Worm (Caenorhabditis elegans) whole organism, young adult: Measurements from ENCODE around the gene C55C3.8.

Experiments
- B0035.1 ChIP-seq: sonication (generic microtip); optimal IDR thresholded peaks from 2 replicates; lab custom pipeline; 2016; ENCODE audit warnings: missing genetic modification characterization, mild to moderate bottlenecking, missing compliant biosample characterization, missing genotype, missing genetic modification reagents
- B0336.3 ChIP-seq: fragments of 200-800 bp; sonication (Bioruptor generic); IDR thresholded peaks from 2 replicates; pipeline ENCODE4 v1.3.6; 2022; ENCODE audit warnings: missing genetic modification characterization, missing compliant biosample characterization
- C17E4.6 ChIP-seq: fragments of 200-800 bp; sonication (Bioruptor generic); IDR thresholded peaks from 2 replicates; pipeline ENCODE4 v1.3.6; 2022; ENCODE audit warnings: missing genetic modification reagents, missing genetic modification characterization, missing compliant biosample characterization
- F52B5.7 ChIP-seq: sonication (generic microtip); optimal IDR thresholded peaks from 2 replicates; lab custom pipeline; 2016; ENCODE audit warnings: mild to moderate bottlenecking, missing genetic modification characterization, missing compliant biosample characterization
- K11D2.4 ChIP-seq: fragments of 200-800 bp; sonication (Bioruptor generic); IDR thresholded peaks from 2 replicates; pipeline ENCODE4 v1.3.6; 2022; ENCODE audit warnings: missing genetic modification reagents, missing genetic modification characterization, missing compliant biosample characterization
- K12H6.12 ChIP-seq: fragments of 200-800 bp; sonication (Bioruptor generic); optimal IDR thresholded peaks from 2 replicates; lab custom pipeline; 2018; ENCODE audit warnings: mild to moderate bottlenecking, missing genetic modification characterization, missing compliant biosample characterization
- T26A5.8 ChIP-seq: sonication (generic microtip); optimal IDR thresholded peaks from 2 replicates; lab custom pipeline; 2016; ENCODE audit warnings: missing genetic modification characterization, missing compliant biosample characterization
- Y53F4B.3 ChIP-seq: fragments of 200-800 bp; sonication (Bioruptor generic); IDR thresholded peaks from 2 replicates; pipeline ENCODE4 v1.3.6; 2022; ENCODE audit warnings: missing genetic modification reagents, missing genetic modification characterization, missing compliant biosample characterization
- Y56A3A.18 ChIP-seq: fragments of 200-800 bp; sonication (Bioruptor generic); IDR thresholded peaks from 2 replicates; pipeline ENCODE4 v1.3.6; 2022; ENCODE audit warnings: missing genetic modification reagents, missing genetic modification characterization, missing compliant biosample characterization
- Y95B8A.8 ChIP-seq: fragments of 200-800 bp; sonication (Bioruptor generic); IDR thresholded peaks from 2 replicates; pipeline ENCODE4 v1.3.6; 2022; ENCODE audit warnings: missing genetic modification reagents, missing genetic modification characterization, missing compliant biosample characterization
- ama-1 ChIP-seq, 3 experiments: fragments of 150-350 bp in 1 of 3; sonication (generic microtip) in 2 of 3; optimal IDR thresholded peaks; 2 replicates each; lab custom pipeline; 2014 to 2018; ENCODE audit warnings: missing biosample characterization in 2 of 3, missing genetic modification characterization in 2 of 3, missing genetic modification reagents in 2 of 3
- atf-7 ChIP-seq: sonication (generic microtip); optimal IDR thresholded peaks from 2 replicates; lab custom pipeline; 2017; ENCODE audit warnings: mild to moderate bottlenecking, missing genetic modification characterization, missing compliant biosample characterization
- attf-3 ChIP-seq: fragments of 200-800 bp; sonication (Bioruptor generic); conservative IDR thresholded peaks from 2 replicates; pipeline ENCODE4 v1.3.6; 2022; ENCODE audit warnings: missing genetic modification reagents, missing genetic modification characterization, missing compliant biosample characterization
- attf-5 ChIP-seq: fragments of 200-800 bp; sonication (Bioruptor generic); optimal IDR thresholded peaks from 2 replicates; lab custom pipeline; 2018; ENCODE audit warnings: mild to moderate bottlenecking, missing genetic modification characterization, missing compliant biosample characterization
- bed-1 ChIP-seq: fragments of 200-800 bp; sonication (Bioruptor generic); IDR thresholded peaks from 2 replicates; pipeline ENCODE4 v1.3.6; 2022; ENCODE audit warnings: missing genetic modification reagents, missing genetic modification characterization, missing compliant biosample characterization
- cebp-1 ChIP-seq, 2 experiments: fragments of 200-800 bp in 1 of 2; sonication (Bioruptor generic) in 1 of 2; sonication (generic microtip) in 1 of 2; IDR thresholded peaks in 1 of 2; optimal IDR thresholded peaks in 1 of 2; 2 replicates each; pipeline versions ENCODE4 v1.3.6 to Lab custom; 2017 to 2022; ENCODE audit warnings: missing compliant biosample characterization in 2 of 2, missing genetic modification characterization in 2 of 2, mild to moderate bottlenecking in 1 of 2, missing genetic modification reagents in 1 of 2, moderate library complexity in 1 of 2
- ceh-27 ChIP-seq: fragments of 200-800 bp; sonication (Bioruptor generic); optimal IDR thresholded peaks from 2 replicates; lab custom pipeline; 2018; ENCODE audit warnings: mild to moderate bottlenecking, missing genetic modification characterization, moderate library complexity, missing compliant biosample characterization
- ceh-79 ChIP-seq: sonication (generic microtip); optimal IDR thresholded peaks from 2 replicates; lab custom pipeline; 2017; ENCODE audit warnings: mild to moderate bottlenecking, missing genetic modification characterization, missing compliant biosample characterization
- ceh-91 ChIP-seq: fragments of 200-800 bp; sonication (Bioruptor generic); IDR thresholded peaks from 2 replicates; pipeline ENCODE4 v1.3.6; 2022; ENCODE audit warnings: missing genetic modification reagents, missing genetic modification characterization, missing compliant biosample characterization
- chd-7 ChIP-seq: sonication (generic microtip); optimal IDR thresholded peaks from 2 replicates; lab custom pipeline; 2016; ENCODE audit warnings: mild to moderate bottlenecking, missing genetic modification characterization, moderate library complexity, missing compliant biosample characterization
- die-1 ChIP-seq: sonication (generic microtip); optimal IDR thresholded peaks from 2 replicates; lab custom pipeline; 2016; ENCODE audit warnings: missing genotype, mild to moderate bottlenecking, missing genetic modification characterization, missing compliant biosample characterization
- dox-1 ChIP-seq: fragments of 200-800 bp; sonication (Bioruptor generic); IDR thresholded peaks from 2 replicates; pipeline ENCODE4 v1.3.6; 2022; ENCODE audit warnings: missing genetic modification reagents, missing genetic modification characterization, missing compliant biosample characterization
- dpff-1 ChIP-seq: sonication (generic microtip); optimal IDR thresholded peaks from 2 replicates; lab custom pipeline; 2017; ENCODE audit warnings: mild to moderate bottlenecking, missing genetic modification characterization, missing compliant biosample characterization
- dpl-1 ChIP-seq: fragments of 150-350 bp; optimal IDR thresholded peaks from 2 replicates; lab custom pipeline; 2014; ENCODE audit warnings: missing biosample characterization, missing genetic modification reagents, missing genetic modification characterization
- efl-1 ChIP-seq: fragments of 150-350 bp; optimal IDR thresholded peaks from 2 replicates; lab custom pipeline; 2014; ENCODE audit warnings: missing biosample characterization, missing genetic modification reagents, missing genetic modification characterization
- egl-18 ChIP-seq: fragments of 200-800 bp; sonication (Bioruptor generic); IDR thresholded peaks from 2 replicates; pipeline ENCODE4 v1.3.6; 2022; ENCODE audit warnings: missing genetic modification reagents, missing genetic modification characterization, missing compliant biosample characterization
- ekl-4 ChIP-seq: fragments of 200-800 bp; sonication (Bioruptor generic); IDR thresholded peaks from 2 replicates; pipeline ENCODE4 v1.3.6; 2022; ENCODE audit warnings: missing genetic modification reagents, missing genetic modification characterization, missing compliant biosample characterization
- fkh-3 ChIP-seq: sonication (generic microtip); optimal IDR thresholded peaks from 2 replicates; lab custom pipeline; 2016; ENCODE audit warnings: mild to moderate bottlenecking, missing genetic modification characterization, missing compliant biosample characterization
- hmg-1.2 ChIP-seq: fragments of 200-800 bp; sonication (Bioruptor generic); IDR thresholded peaks from 2 replicates; pipeline ENCODE4 v1.3.6; 2022; ENCODE audit warnings: missing genetic modification reagents, missing genetic modification characterization, missing compliant biosample characterization
- hrde-1 ChIP-seq: sonication (generic microtip); optimal IDR thresholded peaks from 2 replicates; lab custom pipeline; 2016; ENCODE audit warnings: missing genetic modification characterization, mild to moderate bottlenecking, missing compliant biosample characterization, moderate library complexity, missing genotype, missing genetic modification reagents, borderline replicate concordance
- hsf-1 ChIP-seq: fragments of 200-800 bp; sonication (Bioruptor generic); IDR thresholded peaks from 2 replicates; pipeline ENCODE4 v1.3.6; 2022; ENCODE audit warnings: missing genetic modification reagents, missing genetic modification characterization, missing compliant biosample characterization
- let-526 ChIP-seq: fragments of 200-800 bp; sonication (Bioruptor generic); IDR thresholded peaks from 2 replicates; pipeline ENCODE4 v1.3.6; 2022; ENCODE audit warnings: missing genetic modification reagents, missing genetic modification characterization, missing compliant biosample characterization
- lin-26 ChIP-seq: fragments of 200-800 bp; sonication (Bioruptor generic); IDR thresholded peaks from 2 replicates; pipeline ENCODE4 v1.3.6; 2022; ENCODE audit warnings: missing genetic modification reagents, missing genetic modification characterization, missing compliant biosample characterization
- lin-40 ChIP-seq: sonication (generic microtip); optimal IDR thresholded peaks from 2 replicates; lab custom pipeline; 2016; ENCODE audit warnings: missing genetic modification characterization, mild to moderate bottlenecking, missing compliant biosample characterization, missing genotype, missing genetic modification reagents
- lir-1 ChIP-seq: fragments of 200-800 bp; sonication (Bioruptor generic); conservative IDR thresholded peaks from 2 replicates; pipeline ENCODE4 v1.3.6; 2022; ENCODE audit warnings: missing genetic modification reagents, missing genetic modification characterization, missing compliant biosample characterization
- madf-8 ChIP-seq: fragments of 200-800 bp; sonication (Bioruptor generic); conservative IDR thresholded peaks from 2 replicates; pipeline ENCODE4 v1.3.6; 2022; ENCODE audit warnings: missing genetic modification reagents, missing genetic modification characterization, missing compliant biosample characterization
- mcd-1 ChIP-seq: fragments of 200-800 bp; sonication (Bioruptor generic); IDR thresholded peaks from 2 replicates; pipeline ENCODE4 v1.3.6; 2022; ENCODE audit warnings: missing genetic modification reagents, missing genetic modification characterization, missing compliant biosample characterization
- nfyb-1 ChIP-seq: fragments of 200-800 bp; sonication (Bioruptor generic); IDR thresholded peaks from 2 replicates; pipeline ENCODE4 v1.3.6; 2022; ENCODE audit warnings: missing genetic modification reagents, missing genetic modification characterization, missing compliant biosample characterization
- pbrm-1 ChIP-seq: fragments of 200-800 bp; sonication (Bioruptor generic); IDR thresholded peaks from 2 replicates; pipeline ENCODE4 v1.3.6; 2022; ENCODE audit warnings: missing genetic modification reagents, missing genetic modification characterization, missing compliant biosample characterization
- rec-8 ChIP-seq, 2 experiments: sonication (generic microtip); optimal IDR thresholded peaks; 2 replicates each; lab custom pipeline; 2016; ENCODE audit warnings: mild to moderate bottlenecking in 2 of 2, missing genetic modification characterization in 2 of 2, missing genetic modification reagents in 2 of 2, missing genotype in 2 of 2, missing biosample characterization in 1 of 2, missing compliant biosample characterization in 1 of 2, moderate library complexity in 1 of 2
- rpc-1 ChIP-seq, 2 experiments: fragments of 150-350 bp in 1 of 2; sonication (generic microtip) in 1 of 2; optimal IDR thresholded peaks; 2 replicates each; lab custom pipeline; 2014 to 2018; ENCODE audit warnings: missing biosample characterization in 1 of 2, missing genetic modification characterization in 1 of 2, missing genetic modification reagents in 1 of 2, missing genotype in 1 of 2
- snpc-1.3 ChIP-seq: sonication (generic microtip); optimal IDR thresholded peaks from 2 replicates; lab custom pipeline; 2017; ENCODE audit warnings: missing genetic modification characterization, mild to moderate bottlenecking, missing compliant biosample characterization, antibody characterized with exemption, moderate library complexity, missing genotype, missing genetic modification reagents; ENCODE audit not compliant: insufficient read depth
- snpc-4 ChIP-seq, 5 experiments: fragments of 150-350 bp in 1 of 5; sonication (generic microtip) in 4 of 5; optimal IDR thresholded peaks; 2 replicates each; lab custom pipeline; 2014 to 2018; ENCODE audit warnings: missing genetic modification characterization in 5 of 5, missing biosample characterization in 3 of 5, antibody characterized with exemption in 2 of 5, mild to moderate bottlenecking in 2 of 5, missing compliant biosample characterization in 2 of 5, missing genotype in 2 of 5, moderate library complexity in 2 of 5, missing genetic modification reagents in 1 of 5

C55C3.8 gene

ce11 chrIV:5665353-5665918 lies 25.4 kb upstream of the C55C3.8 start:
- no peak for TF ChIP-seq let-526 (GFP tag; lab: Robert Waterston, UW)
- TF ChIP-seq efl-1, result peak; percentile 11
- TF ChIP-seq pbrm-1 (GFP tag; lab: Robert Waterston, UW), result 0 out of 2 replicates have a peak, but pooled peaks have one; percentile 30
- TF ChIP-seq cebp-1 (GFP tag; IDR thresholded peaks at IDR 0.05; lab: Robert Waterston, UW), result peak; percentile 96
- peak; percentile 98 for TF ChIP-seq cebp-1 (tag; optimal IDR thresholded peaks at IDR 0.05; lab: Kevin White, UChicago)
- TF ChIP-seq attf-3, result no peak
- TF ChIP-seq hsf-1 (GFP tag; lab: Robert Waterston, UW), result 0 out of 2 replicates have a peak, but pooled peaks have one; percentile 44
- no peak for TF ChIP-seq Y56A3A.18
- TF ChIP-seq T26A5.8, result no peak
- TF ChIP-seq chd-7, result peak; percentile 34
- peak; percentile 46 for TF ChIP-seq K12H6.12 (tag; lab: Kevin White, UChicago)
- peak; percentile 3 for TF ChIP-seq ceh-27 (GFP tag; lab: Kevin White, UChicago)
- no peak for TF ChIP-seq ceh-79
- 0 out of 2 replicates have a peak, but pooled peaks have one; percentile 12 for TF ChIP-seq Y95B8A.8
- TF ChIP-seq rec-8 (tag; optimal IDR thresholded peaks at IDR 0.05; lab: Kevin White, UChicago), result no peak
- TF ChIP-seq ceh-91 (GFP tag; lab: Robert Waterston, UW), result no peak
- TF ChIP-seq C17E4.6 (GFP tag; lab: Robert Waterston, UW), result no peak
- peak; percentile 50; the same call in 1 of the 2 replicates for TF ChIP-seq hmg-1.2 (GFP tag; lab: Robert Waterston, UW)
- TF ChIP-seq atf-7 (tag; lab: Kevin White, UChicago), result peak; percentile 11
- TF ChIP-seq nfyb-1, result peak; percentile 78
- no peak for TF ChIP-seq B0035.1 (tag; lab: Kevin White, UChicago)
- peak; percentile 60 for TF ChIP-seq attf-5
- peak; percentile 53; the same call in 1 of the 2 replicates for TF ChIP-seq ekl-4
- TF ChIP-seq rpc-1 (optimal IDR thresholded peaks at IDR 0.05; lab: Kevin White, UChicago), result no peak
- TF ChIP-seq rpc-1 (tag; optimal IDR thresholded peaks at IDR 0.05; lab: Kevin White, UChicago), result no peak
- no peak for TF ChIP-seq snpc-4 (GFP tag; optimal IDR thresholded peaks at IDR 0.05; lab: Kevin White, UChicago)
- peak in 1 of 4 experiments; percentile 67 for TF ChIP-seq snpc-4 (tag; optimal IDR thresholded peaks at IDR 0.05; lab: Kevin White, UChicago)
- TF ChIP-seq mcd-1, result peak; percentile 10; the same call in 1 of the 2 replicates
- TF ChIP-seq K11D2.4 (GFP tag; lab: Robert Waterston, UW), result 0 out of 2 replicates have a peak, but pooled peaks have one; percentile 29
- no peak for TF ChIP-seq snpc-1.3 (tag; lab: Kevin White, UChicago)
- TF ChIP-seq dox-1 (GFP tag; lab: Robert Waterston, UW), result peak; percentile 48
- 0 out of 2 replicates have a peak, but pooled peaks have one; percentile 13 for TF ChIP-seq lin-26
- TF ChIP-seq egl-18, result no peak
- TF ChIP-seq lir-1 (GFP tag; lab: Robert Waterston, UW), result 0 out of 2 replicates have a peak, but pooled peaks have one; percentile 24
- TF ChIP-seq ama-1 (optimal IDR thresholded peaks at IDR 0.05; lab: Kevin White, UChicago), result no peak
- no peak for TF ChIP-seq ama-1 (GFP tag; optimal IDR thresholded peaks at IDR 0.05; lab: Kevin White, UChicago)

ce11 chrIV:5666115-5667028 lies 24.5 kb upstream of the C55C3.8 start:
- no peak for TF ChIP-seq dpff-1 (tag; lab: Kevin White, UChicago)
- TF ChIP-seq Y53F4B.3, result no peak
- peak; percentile 73 for TF ChIP-seq dpl-1 (GFP tag; lab: Kevin White, UChicago)
- no peak for TF ChIP-seq F52B5.7 (tag; lab: Kevin White, UChicago)
- peak; percentile 71 for TF ChIP-seq madf-8 (GFP tag; lab: Robert Waterston, UW)
- no peak for TF ChIP-seq hrde-1 (tag; lab: Kevin White, UChicago)
- no peak for TF ChIP-seq die-1
- TF ChIP-seq lin-40 (tag; lab: Kevin White, UChicago), result no peak
- TF ChIP-seq K11D2.4 (GFP tag; lab: Robert Waterston, UW), result no peak
- TF ChIP-seq fkh-3 (tag; lab: Kevin White, UChicago), result no peak
- TF ChIP-seq bed-1 (GFP tag; lab: Robert Waterston, UW), result no peak
- peak; percentile 30; the same call in 1 of the 2 replicates for TF ChIP-seq dox-1 (GFP tag; lab: Robert Waterston, UW)
- peak; percentile 47 for TF ChIP-seq snpc-1.3 (tag; lab: Kevin White, UChicago)
- no peak for TF ChIP-seq B0336.3 (GFP tag; lab: Robert Waterston, UW)
- TF ChIP-seq lin-26, result no peak
- no peak for TF ChIP-seq egl-18
